Fruit fly (Drosophila melanogaster) whole organism, embryonic: Measurements from ENCODE around the gene RhoGAP19D.
"Not testable (repeated sequence)": the region's sequence is repeated elsewhere in the genome, so short reads cannot be mapped to it uniquely, and the experiment has no call there.

Experiments
- Adf1 ChIP-seq: fragments of 200-800 bp; sonication (Bioruptor generic); IDR thresholded peaks from 2 replicates; pipeline ENCODE4 v1.3.6; 2022; ENCODE audit warnings: missing biosample characterization, missing genetic modification characterization
- CG10321 ChIP-seq: fragments of 200-800 bp; sonication (Bioruptor generic); IDR thresholded peaks from 2 replicates; pipeline ENCODE4 v1.3.6; 2022; ENCODE audit warnings: missing biosample characterization, missing genetic modification characterization
- CG10462 ChIP-seq: fragments of 200-800 bp; sonication (Bioruptor generic); optimal IDR thresholded peaks from 2 replicates; lab custom pipeline; 2016; ENCODE audit warnings: missing biosample characterization, missing genetic modification characterization
- CG10979 ChIP-seq: fragments of 200-800 bp; sonication (Bioruptor generic); optimal IDR thresholded peaks from 2 replicates; lab custom pipeline; 2018; ENCODE audit warnings: missing biosample characterization, mild to moderate bottlenecking, missing genetic modification characterization, moderate library complexity
- CG15479 ChIP-seq: fragments of 200-800 bp; sonication (Bioruptor generic); optimal IDR thresholded peaks from 3 replicates; lab custom pipeline; 2019; ENCODE audit warnings: missing biosample characterization, mild to moderate bottlenecking, missing genetic modification characterization, moderate library complexity
- CG16813 ChIP-seq: fragments of 200-800 bp; sonication (Bioruptor generic); IDR thresholded peaks from 3 replicates; pipeline ENCODE4 v1.3.6; 2022; ENCODE audit warnings: missing biosample characterization, missing genetic modification characterization; ENCODE audit not compliant: partially characterized antibody
- CG1832 ChIP-seq: fragments of 200-800 bp; sonication (Bioruptor generic); optimal IDR thresholded peaks from 2 replicates; lab custom pipeline; 2017; ENCODE audit warnings: missing biosample characterization, mild to moderate bottlenecking, missing genetic modification characterization, inconsistent platforms
- CG18619 ChIP-seq: fragments of 200-800 bp; sonication (Bioruptor generic); optimal IDR thresholded peaks from 3 replicates; lab custom pipeline; 2017; ENCODE audit warnings: missing biosample characterization, mild to moderate bottlenecking, missing genetic modification characterization
- CG18764 ChIP-seq: fragments of 200-800 bp; sonication (Bioruptor generic); optimal IDR thresholded peaks from 3 replicates; lab custom pipeline; 2016; ENCODE audit warnings: missing biosample characterization, missing genetic modification characterization
- CG3163 ChIP-seq: fragments of 200-800 bp; sonication (Bioruptor generic); optimal IDR thresholded peaks from 3 replicates; lab custom pipeline; 2016; ENCODE audit warnings: missing biosample characterization, missing genetic modification characterization
- CG34376 ChIP-seq: fragments of 200-800 bp; sonication (Bioruptor generic); optimal IDR thresholded peaks from 2 replicates; lab custom pipeline; 2018; ENCODE audit warnings: missing biosample characterization, mild to moderate bottlenecking, missing genetic modification characterization
- CG4328 ChIP-seq: fragments of 200-800 bp; sonication (Bioruptor generic); optimal IDR thresholded peaks from 3 replicates; lab custom pipeline; 2017; ENCODE audit warnings: missing biosample characterization, missing genetic modification reagents, missing genetic modification characterization
- CG5245 ChIP-seq: fragments of 200-800 bp; sonication (Bioruptor generic); optimal IDR thresholded peaks from 3 replicates; lab custom pipeline; 2016; ENCODE audit warnings: missing biosample characterization, missing genetic modification characterization
- CG8478 ChIP-seq: fragments of >200 bp; optimal IDR thresholded peaks from 2 replicates; lab custom pipeline; 2018
- Deaf1 ChIP-seq: fragments of 200-800 bp; optimal IDR thresholded peaks from 3 replicates; lab custom pipeline; 2019; ENCODE audit warnings: missing biosample characterization, mild to moderate bottlenecking, missing genetic modification characterization, moderate library complexity
- Doc3 ChIP-seq: fragments of 200-800 bp; sonication (Bioruptor generic); IDR thresholded peaks from 3 replicates; pipeline ENCODE4 v1.3.6; 2022; ENCODE audit warnings: missing biosample characterization, missing genetic modification characterization; ENCODE audit not compliant: partially characterized antibody
- Elba2 ChIP-seq: fragments of 200-800 bp; sonication (Bioruptor generic); optimal IDR thresholded peaks from 3 replicates; lab custom pipeline; 2016; ENCODE audit warnings: missing biosample characterization, missing genetic modification characterization
- HLH3B ChIP-seq: fragments of 200-800 bp; sonication (Bioruptor generic); IDR thresholded peaks from 2 replicates; pipeline ENCODE4 v1.3.6; 2022; ENCODE audit warnings: missing biosample characterization, missing genetic modification characterization
- Hmx ChIP-seq: fragments of 200-800 bp; sonication (Bioruptor generic); optimal IDR thresholded peaks from 2 replicates; lab custom pipeline; 2016; ENCODE audit warnings: missing biosample characterization, missing genetic modification characterization
- Med ChIP-seq: fragments of 200-800 bp; sonication (Bioruptor generic); peaks from one replicate; lab custom pipeline; 2016; ENCODE audit warnings: missing biosample characterization, missing genetic modification characterization, mild to moderate bottlenecking, inconsistent platforms, moderate library complexity
- Nf-YC ChIP-seq: fragments of 200-800 bp; optimal IDR thresholded peaks from 3 replicates; lab custom pipeline; 2019; ENCODE audit warnings: missing biosample characterization, mild to moderate bottlenecking, missing genetic modification characterization, moderate library complexity
- NfI ChIP-seq: fragments of 200-800 bp; sonication (Bioruptor generic); optimal IDR thresholded peaks from 3 replicates; lab custom pipeline; 2018; ENCODE audit warnings: missing biosample characterization, mild to moderate bottlenecking, missing genetic modification characterization, moderate library complexity
- Trl ChIP-seq, 3 experiments: fragments of >200 bp in 2 of 3; fragments of 200-800 bp in 1 of 3; sonication (Bioruptor generic) in 1 of 3; optimal IDR thresholded peaks; 2 replicates in 1 of 3; 3 replicates in 2 of 3; lab custom pipeline; 2016 to 2017; ENCODE audit warnings: missing biosample characterization in 1 of 3, missing genetic modification characterization in 1 of 3
- abd-A ChIP-seq: fragments of 200-800 bp; sonication (Bioruptor generic); optimal IDR thresholded peaks from 3 replicates; lab custom pipeline; 2019; ENCODE audit warnings: missing biosample characterization, mild to moderate bottlenecking, missing genetic modification characterization, moderate library complexity
- cg ChIP-seq: fragments of 200-800 bp; sonication (Bioruptor generic); optimal IDR thresholded peaks from 3 replicates; lab custom pipeline; 2019; ENCODE audit warnings: missing biosample characterization, mild to moderate bottlenecking, missing genetic modification characterization, moderate library complexity
- chif ChIP-seq, 2 experiments: fragments of 200-800 bp; sonication (Bioruptor generic); optimal IDR thresholded peaks; 3 replicates each; lab custom pipeline; 2016; ENCODE audit warnings: missing biosample characterization in 2 of 2, missing genetic modification characterization in 2 of 2
- chinmo ChIP-seq: fragments of 200-800 bp; sonication (Bioruptor generic); IDR thresholded peaks from 4 replicates; pipeline ENCODE4 v1.3.6; 2022; ENCODE audit warnings: missing biosample characterization, missing genetic modification characterization; ENCODE audit not compliant: partially characterized antibody
- crp ChIP-seq, 2 experiments: fragments of 200-800 bp; sonication (Bioruptor generic); optimal IDR thresholded peaks; 2 replicates in 1 of 2; 3 replicates in 1 of 2; lab custom pipeline; 2017; ENCODE audit warnings: missing biosample characterization in 2 of 2, missing genetic modification characterization in 2 of 2, mild to moderate bottlenecking in 1 of 2, moderate library complexity in 1 of 2
- ewg ChIP-seq: fragments of 200-800 bp; sonication (Bioruptor generic); optimal IDR thresholded peaks from 3 replicates; lab custom pipeline; 2017; ENCODE audit warnings: mild to moderate bottlenecking, missing biosample characterization, missing genetic modification reagents, missing genetic modification characterization
- ftz-f1 ChIP-seq: fragments of 200-800 bp; sonication (Bioruptor generic); optimal IDR thresholded peaks from 2 replicates; lab custom pipeline; 2016; ENCODE audit warnings: missing biosample characterization, missing genetic modification characterization
- ind ChIP-seq: fragments of 200-800 bp; sonication (Bioruptor generic); optimal IDR thresholded peaks from 3 replicates; lab custom pipeline; 2016; ENCODE audit warnings: missing biosample characterization, missing genetic modification characterization
- phol ChIP-seq: fragments of 200-800 bp; sonication (Bioruptor generic); optimal IDR thresholded peaks from 3 replicates; lab custom pipeline; 2018; ENCODE audit warnings: missing biosample characterization, mild to moderate bottlenecking, missing genetic modification characterization, moderate library complexity
- pros ChIP-seq: fragments of 200-800 bp; sonication (Bioruptor generic); optimal IDR thresholded peaks from 3 replicates; lab custom pipeline; 2019; ENCODE audit warnings: missing biosample characterization, mild to moderate bottlenecking, missing genetic modification characterization, moderate library complexity
- scrt ChIP-seq: fragments of 200-800 bp; sonication (Bioruptor generic); optimal IDR thresholded peaks from 2 replicates; lab custom pipeline; 2018; ENCODE audit warnings: missing biosample characterization, mild to moderate bottlenecking, missing genetic modification characterization, moderate library complexity
- sens ChIP-seq: fragments of 200-800 bp; sonication (Bioruptor generic); peaks from one replicate; lab custom pipeline; 2016; ENCODE audit warnings: missing biosample characterization, missing genetic modification characterization

Gene RhoGAP19D

dm6 chrX:20447865-20448584, 62.5 kb downstream of the RhoGAP19D start (continued):
- no peak for TF ChIP-seq CG3163 (GFP tag; lab: Kevin White, UChicago)
- TF ChIP-seq pros = no peak
- TF ChIP-seq ind = peak; percentile 7
- no peak for TF ChIP-seq HLH3B (GFP tag; lab: Robert Waterston, UW)
- no peak for TF ChIP-seq CG10979 (tag; lab: Kevin White, UChicago)
- peak; percentile 51 for TF ChIP-seq Deaf1 (tag; lab: Kevin White, UChicago)
- TF ChIP-seq CG10462 (GFP tag; lab: Kevin White, UChicago) = no peak
- no peak for TF ChIP-seq Hmx (GFP tag; lab: Kevin White, UChicago)
- TF ChIP-seq CG16813 = no peak
- TF ChIP-seq phol (tag; lab: Kevin White, UChicago) = peak; percentile 0
- TF ChIP-seq Elba2 (GFP tag; lab: Kevin White, UChicago) = no peak
- TF ChIP-seq NfI (GFP tag; lab: Kevin White, UChicago) = peak; percentile 15
- no peak for TF ChIP-seq Doc3 (GFP tag; lab: Robert Waterston, UW)
- peak; percentile 42 for TF ChIP-seq sens (GFP tag; lab: Kevin White, UChicago)
- TF ChIP-seq ftz-f1 (GFP tag; lab: Kevin White, UChicago) = no peak
- no peak for TF ChIP-seq CG34376 (GFP tag; lab: Kevin White, UChicago)
- TF ChIP-seq CG15479 (GFP tag; lab: Kevin White, UChicago) = no peak

dm6 chrX:20446071-20446470, 64.4 kb downstream of the RhoGAP19D start, which contains the start of gene CG42578:
Gene CG42578 (plus strand): TSS chrX:20446371.
- not testable (repeated sequence) for TF ChIP-seq CG18619; CG18764 (GFP tag; lab: Kevin White, UChicago); chif (GFP tag; optimal IDR thresholded peaks at IDR 0.05; lab: Kevin White, UChicago)

- TF ChIP-seq Med (peak; percentile 23), Nf-YC (peak; percentile 29), ewg (GFP tag; lab: Kevin White, UChicago) (peak; percentile 20), Adf1 (GFP tag; lab: Robert Waterston, UW) (peak; percentile 61), crp (GFP tag; optimal IDR thresholded peaks at IDR 0.05; lab: Kevin White, UChicago) (peak in 1 of 2 experiments; percentile 55), CG4328 (GFP tag; lab: Kevin White, UChicago) (no peak), ftz-f1 (GFP tag; lab: Kevin White, UChicago) (peak; percentile 49), chinmo (GFP tag; lab: Robert Waterston, UW) (0 out of 4 replicates have a peak, but pooled peaks have one; percentile 40), abd-A (tag; lab: Kevin White, UChicago) (peak; percentile 82), Trl (optimal IDR thresholded peaks at IDR 0.05; lab: Kevin White, UChicago) (peak; percentile 7 to 57), Trl (GFP tag; optimal IDR thresholded peaks at IDR 0.05; lab: Kevin White, UChicago) (no peak), scrt (GFP tag; lab: Kevin White, UChicago) (peak; percentile 47), CG8478 (lab: Kevin White, UChicago) (no peak), CG10321 (GFP tag; lab: Robert Waterston, UW) (peak; percentile 50; the same call in 1 of the 2 replicates), CG5245 (GFP tag; lab: Kevin White, UChicago) (no peak), CG1832 (GFP tag; lab: Kevin White, UChicago) (peak; percentile 44), cg (GFP tag; lab: Kevin White, UChicago) (peak; percentile 63)
- TF ChIP-seq, all 482 proteins: peak for 13
These were observed 73.6 kb downstream of the RhoGAP19D start for dm6 chrX:20436866-20437265.
